Worm (Caenorhabditis elegans): Measurements from ENCODE around the gene T10H9.8.

Gene T10H9.8

ce11 chrV:6658765-6659164 lies 6.6 kb downstream of the T10H9.8 start (continued):
- TF ChIP-seq snpc-1.1 (tag; optimal IDR thresholded peaks at IDR 0.05; ENCODE audit: insufficient read depth), result no peak
- TF ChIP-seq F22D6.2 (tag; optimal IDR thresholded peaks at IDR 0.05), result no peak
- no peak for TF ChIP-seq sdz-38 (tag; optimal IDR thresholded peaks at IDR 0.05)
- TF ChIP-seq lin-35 (GFP tag; optimal IDR thresholded peaks at IDR 0.05), result no peak
- TF ChIP-seq nhr-179 (tag; optimal IDR thresholded peaks at IDR 0.05), result no peak

ce11 chrV:6659533-6659932 lies 7.4 kb downstream of the T10H9.8 start:
- TF ChIP-seq ztf-22 (GFP tag; optimal IDR thresholded peaks at IDR 0.05) (no peak), bed-1 (GFP tag; IDR thresholded peaks at IDR 0.05) (no peak), K11D2.4 (GFP tag; IDR thresholded peaks at IDR 0.05) (no peak), ets-4 (GFP tag; optimal IDR thresholded peaks at IDR 0.05) (no peak), dox-1 (GFP tag; IDR thresholded peaks at IDR 0.05) (no peak), akir-1 (GFP tag; optimal IDR thresholded peaks at IDR 0.05) (no peak), Y79H2A.3 (GFP tag; conservative IDR thresholded peaks at IDR 0.05) (no peak), B0019.2 (GFP tag; conservative IDR thresholded peaks at IDR 0.05) (no peak), snpc-1.3 (tag; optimal IDR thresholded peaks at IDR 0.05; ENCODE audit: insufficient read depth) (no peak), cebp-2 (GFP tag; IDR thresholded peaks at IDR 0.05) (no peak), cebp-1 (GFP tag; IDR thresholded peaks at IDR 0.05) (no peak), cebp-1 (tag; optimal IDR thresholded peaks at IDR 0.05) (no peak), hmg-1.2 (GFP tag; IDR thresholded peaks at IDR 0.05) (no peak), hlh-26 (GFP tag; conservative IDR thresholded peaks at IDR 0.05) (no peak), efl-1 (GFP tag; optimal IDR thresholded peaks at IDR 0.05) (no peak), Y67H2A.10 (GFP tag; conservative IDR thresholded peaks at IDR 0.05) (no peak), somi-1 (GFP tag; optimal IDR thresholded peaks at IDR 0.05) (no peak), ztf-3 (GFP tag; optimal IDR thresholded peaks at IDR 0.05) (no peak), egl-44 (GFP tag; IDR thresholded peaks at IDR 0.05) (no peak), T07F8.4 (tag; optimal IDR thresholded peaks at IDR 0.05) (no peak)

- TF ChIP-seq madf-3 (GFP tag; IDR thresholded peaks at IDR 0.05) (no peak), Y67H2A.10 (GFP tag; conservative IDR thresholded peaks at IDR 0.05) (no peak), hsf-1 (GFP tag; IDR thresholded peaks at IDR 0.05) (0 out of 2 replicates have a peak, but pooled peaks have one; percentile 25), bed-2 (GFP tag; IDR thresholded peaks at IDR 0.05) (no peak), Y53G8AR.9 (GFP tag; conservative IDR thresholded peaks at IDR 0.05) (no peak), athp-1 (tag; optimal IDR thresholded peaks at IDR 0.05) (no peak), Y79H2A.3 (GFP tag; conservative IDR thresholded peaks at IDR 0.05) (no peak), nhr-179 (tag; optimal IDR thresholded peaks at IDR 0.05) (no peak), repo-1 (tag; optimal IDR thresholded peaks at IDR 0.05) (peak; percentile 23), tbp1 (GFP tag; optimal IDR thresholded peaks at IDR 0.05) (no peak), ekl-4 (GFP tag; IDR thresholded peaks at IDR 0.05) (no peak), fkh-3 (tag; optimal IDR thresholded peaks at IDR 0.05) (no peak), lsy-27 (tag; optimal IDR thresholded peaks at IDR 0.05; ENCODE audit: borderline replicate concordance, insufficient read depth) (no peak), ceh-79 (tag; optimal IDR thresholded peaks at IDR 0.05) (no peak), F57C9.4 (tag; optimal IDR thresholded peaks at IDR 0.05) (no peak)
Observed at ce11 chrV:6661658-6662057, 9.5 kb downstream of the T10H9.8 start.

All from whole organism, young adult.